Fruit fly (Drosophila melanogaster) whole organism, adult: ENCODE measurements around the gene CG44038.

Experiments used
- CG11617 ChIP-seq: fragments of 200-800 bp; sonication (Bioruptor generic); optimal IDR thresholded peaks from 2 replicates; lab custom pipeline; 2017; ENCODE audit warnings: mild to moderate bottlenecking, missing biosample characterization, missing genetic modification reagents, missing genetic modification characterization
- CG12768 ChIP-seq: fragments of 200-800 bp; sonication (Bioruptor generic); optimal IDR thresholded peaks from 2 replicates; lab custom pipeline; 2017; ENCODE audit warnings: missing biosample characterization, missing genetic modification characterization, mild to moderate bottlenecking, moderate library complexity, missing genetic modification reagents
- CG14711 ChIP-seq: fragments of 200-800 bp; sonication (Bioruptor generic); optimal IDR thresholded peaks from 2 replicates; lab custom pipeline; 2018; ENCODE audit warnings: missing biosample characterization, mild to moderate bottlenecking, missing genetic modification characterization, moderate library complexity
- CG1620 ChIP-seq: fragments of 200-800 bp; sonication (Bioruptor generic); optimal IDR thresholded peaks from 2 replicates; lab custom pipeline; 2016; ENCODE audit warnings: missing biosample characterization, missing genetic modification characterization
- CG33017 ChIP-seq: fragments of 200-800 bp; sonication (Bioruptor generic); optimal IDR thresholded peaks from 2 replicates; lab custom pipeline; 2018; ENCODE audit warnings: missing biosample characterization, mild to moderate bottlenecking, missing genetic modification characterization, moderate library complexity
- CG5204 ChIP-seq: fragments of 200-800 bp; sonication (Bioruptor generic); optimal IDR thresholded peaks from 2 replicates; lab custom pipeline; 2016; ENCODE audit warnings: missing biosample characterization, missing genetic modification characterization
- CG7045 ChIP-seq: fragments of 200-800 bp; sonication (Bioruptor generic); optimal IDR thresholded peaks from 2 replicates; lab custom pipeline; 2017; ENCODE audit warnings: missing biosample characterization, mild to moderate bottlenecking, missing genetic modification characterization
- CG7101 ChIP-seq: fragments of 200-800 bp; sonication (Bioruptor generic); optimal IDR thresholded peaks from 2 replicates; lab custom pipeline; 2018; ENCODE audit warnings: missing biosample characterization, mild to moderate bottlenecking, missing genetic modification characterization, moderate library complexity
- Clk ChIP-seq: fragments of 200-800 bp; sonication (Bioruptor generic); optimal IDR thresholded peaks from 2 replicates; lab custom pipeline; 2017; ENCODE audit warnings: missing biosample characterization, missing genetic modification characterization
- Crg-1 ChIP-seq: fragments of 200-800 bp; sonication (Bioruptor generic); optimal IDR thresholded peaks from 2 replicates; lab custom pipeline; 2016; ENCODE audit warnings: missing biosample characterization, missing genetic modification characterization
- Hr96 ChIP-seq: fragments of 200-800 bp; sonication (Bioruptor generic); optimal IDR thresholded peaks from 2 replicates; lab custom pipeline; 2016; ENCODE audit warnings: missing biosample characterization, missing genetic modification characterization
- Mnt ChIP-seq: fragments of 200-800 bp; sonication (Bioruptor generic); optimal IDR thresholded peaks from 2 replicates; lab custom pipeline; 2016; ENCODE audit warnings: missing biosample characterization, mild to moderate bottlenecking, missing genetic modification characterization
- bab1 ChIP-seq: fragments of 200-800 bp; sonication (Bioruptor generic); optimal IDR thresholded peaks from 3 replicates; lab custom pipeline; 2019; ENCODE audit warnings: missing biosample characterization, mild to moderate bottlenecking, missing genetic modification characterization, moderate library complexity
- cic ChIP-seq: fragments of 200-800 bp; sonication (Bioruptor generic); optimal IDR thresholded peaks from 2 replicates; lab custom pipeline; 2017; ENCODE audit warnings: missing biosample characterization, mild to moderate bottlenecking, missing genetic modification characterization, moderate library complexity
- cnc ChIP-seq, 2 experiments: fragments of >200 bp; optimal IDR thresholded peaks; 2 replicates each; lab custom pipeline; 2017
- kay ChIP-seq: fragments of 200-800 bp; sonication (Bioruptor generic); peaks from one replicate; lab custom pipeline; 2016; ENCODE audit warnings: missing biosample characterization, missing genetic modification characterization, borderline replicate concordance
- ovo ChIP-seq: fragments of 200-800 bp; sonication (Bioruptor generic); optimal IDR thresholded peaks from 2 replicates; lab custom pipeline; 2016; ENCODE audit warnings: missing biosample characterization, missing genetic modification characterization
- pad ChIP-seq: fragments of 200-800 bp; sonication (Bioruptor generic); optimal IDR thresholded peaks from 3 replicates; lab custom pipeline; 2017; ENCODE audit warnings: missing biosample characterization, missing genetic modification characterization, mild to moderate bottlenecking, moderate library complexity, missing genetic modification reagents
- tj ChIP-seq: fragments of 200-800 bp; sonication (Bioruptor generic); optimal IDR thresholded peaks from 3 replicates; lab custom pipeline; 2017; ENCODE audit warnings: missing biosample characterization, mild to moderate bottlenecking, missing genetic modification characterization, moderate library complexity
- toe ChIP-seq: fragments of 200-800 bp; sonication (Bioruptor generic); optimal IDR thresholded peaks from 2 replicates; lab custom pipeline; 2016; ENCODE audit warnings: missing biosample characterization, missing genetic modification characterization

CG44038 gene

dm6 chr3R:12259819-12260218 lies 950 bp upstream of the CG44038 start:
- TF ChIP-seq CG5204 (GFP tag; lab: Kevin White, UChicago): no peak
- TF ChIP-seq bab1 (GFP tag; lab: Kevin White, UChicago): no peak
- TF ChIP-seq Clk (GFP tag; lab: Kevin White, UChicago): no peak
- TF ChIP-seq CG12768 (GFP tag; lab: Kevin White, UChicago): no peak
- TF ChIP-seq Crg-1: no peak
- TF ChIP-seq CG11617 (GFP tag; lab: Kevin White, UChicago): no peak
- no peak for TF ChIP-seq CG33017 (tag; lab: Kevin White, UChicago)
- TF ChIP-seq CG14711 (tag; lab: Kevin White, UChicago): no peak
- TF ChIP-seq CG1620 (GFP tag; lab: Kevin White, UChicago): no peak
- no peak for TF ChIP-seq kay (GFP tag; lab: Kevin White, UChicago)
- no peak for TF ChIP-seq CG7045
- no peak for TF ChIP-seq Hr96 (GFP tag; lab: Kevin White, UChicago)
- TF ChIP-seq cnc (optimal IDR thresholded peaks at IDR 0.05; lab: Kevin White, UChicago): no peak
- no peak for TF ChIP-seq CG7101 (tag; lab: Kevin White, UChicago)
- TF ChIP-seq pad (GFP tag; lab: Kevin White, UChicago): no peak
- no peak for TF ChIP-seq Mnt
- no peak for TF ChIP-seq cic

DNA sequence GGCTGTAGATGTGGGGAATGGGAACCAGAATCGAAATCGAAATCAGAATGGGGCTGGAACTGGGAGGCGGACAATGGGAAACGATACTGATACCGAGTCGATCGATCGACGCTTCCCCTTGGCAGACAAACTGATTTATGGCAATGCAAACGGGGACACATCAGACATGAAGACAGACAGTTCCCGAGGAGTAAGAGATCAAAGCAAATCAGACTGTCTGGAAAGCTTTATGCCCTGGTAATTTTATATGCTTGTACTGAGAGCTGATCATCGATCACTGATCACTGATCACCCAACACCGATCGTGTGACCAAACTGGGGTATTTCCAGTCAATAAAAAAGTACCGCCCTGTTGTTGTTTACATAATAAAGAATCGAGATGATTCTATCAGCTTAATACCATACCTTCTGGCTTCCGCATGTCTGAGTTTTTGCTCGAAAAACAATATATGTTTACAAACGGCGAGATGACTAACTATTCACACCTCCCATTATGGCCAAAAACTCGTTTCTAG lies 9.2 kb downstream of the CG44038 start:
- no peak for TF ChIP-seq CG1620 (GFP tag; lab: Kevin White, UChicago)
- TF ChIP-seq CG12768 (GFP tag; lab: Kevin White, UChicago): no peak
- TF ChIP-seq cnc (optimal IDR thresholded peaks at IDR 0.05; lab: Kevin White, UChicago): no peak
- TF ChIP-seq CG14711 (tag; lab: Kevin White, UChicago): no peak
- TF ChIP-seq CG33017 (tag; lab: Kevin White, UChicago): no peak
- no peak for TF ChIP-seq Hr96 (GFP tag; lab: Kevin White, UChicago)
- TF ChIP-seq bab1 (GFP tag; lab: Kevin White, UChicago): no peak
- TF ChIP-seq CG7101 (tag; lab: Kevin White, UChicago): no peak
- no peak for TF ChIP-seq Mnt
- no peak for TF ChIP-seq CG11617 (GFP tag; lab: Kevin White, UChicago)
- TF ChIP-seq kay (GFP tag; lab: Kevin White, UChicago): no peak
- no peak for TF ChIP-seq ovo (GFP tag; lab: Kevin White, UChicago)
- no peak for TF ChIP-seq toe
- no peak for TF ChIP-seq Crg-1
- no peak for TF ChIP-seq tj (GFP tag; lab: Kevin White, UChicago)

DNA sequence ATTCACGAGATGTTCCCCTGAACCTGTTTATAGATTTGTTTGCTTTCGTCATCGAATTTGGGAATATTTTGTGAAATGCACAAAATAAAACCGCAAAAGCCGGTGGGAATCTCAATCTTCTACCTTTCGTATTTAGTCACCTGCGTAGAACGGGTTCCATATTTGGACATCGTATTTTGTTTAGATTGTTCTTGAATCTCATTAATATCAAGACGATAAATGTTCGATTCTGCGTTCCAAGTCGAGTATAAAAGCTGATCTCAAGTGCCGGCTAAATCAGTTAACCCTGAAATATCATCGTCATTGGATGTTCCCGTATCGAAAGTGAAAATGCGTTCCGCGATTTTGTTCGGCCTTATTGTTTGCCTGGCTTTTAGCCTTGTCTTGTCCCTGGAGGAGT lies 9.8 kb downstream of the CG44038 start, which contains the start of gene CG17738:
CG17738 (plus strand) TSS at position 301 of the 400 bp plus-strand sequence.
- TF ChIP-seq bab1 (GFP tag; lab: Kevin White, UChicago) (no peak), ovo (GFP tag; lab: Kevin White, UChicago) (no peak), CG7045 (no peak), toe (no peak), CG1620 (GFP tag; lab: Kevin White, UChicago) (no peak), cnc (optimal IDR thresholded peaks at IDR 0.05; lab: Kevin White, UChicago) (no peak), cic (no peak), Clk (GFP tag; lab: Kevin White, UChicago) (no peak), CG5204 (GFP tag; lab: Kevin White, UChicago) (no peak), Mnt (no peak), pad (GFP tag; lab: Kevin White, UChicago) (no peak), tj (GFP tag; lab: Kevin White, UChicago) (no peak), CG33017 (tag; lab: Kevin White, UChicago) (no peak), CG11617 (GFP tag; lab: Kevin White, UChicago) (no peak), CG14711 (tag; lab: Kevin White, UChicago) (no peak), kay (GFP tag; lab: Kevin White, UChicago) (no peak), CG12768 (GFP tag; lab: Kevin White, UChicago) (no peak), CG7101 (tag; lab: Kevin White, UChicago) (no peak), Hr96 (GFP tag; lab: Kevin White, UChicago) (no peak)

- TF ChIP-seq Mnt: no peak
- TF ChIP-seq pad (GFP tag; lab: Kevin White, UChicago): no peak
- TF ChIP-seq Crg-1: no peak
- TF ChIP-seq CG5204 (GFP tag; lab: Kevin White, UChicago): no peak
- no peak for TF ChIP-seq CG1620 (GFP tag; lab: Kevin White, UChicago)
- no peak for TF ChIP-seq toe
- TF ChIP-seq kay (GFP tag; lab: Kevin White, UChicago): no peak
- no peak for TF ChIP-seq tj (GFP tag; lab: Kevin White, UChicago)
Observed at dm6 chr3R:12272826-12273225, 12.1 kb downstream of the CG44038 start, which contains the start of gene Sfp87B. TSS of gene Sfp87B (plus strand) at chr3R:12273126.

DNA sequence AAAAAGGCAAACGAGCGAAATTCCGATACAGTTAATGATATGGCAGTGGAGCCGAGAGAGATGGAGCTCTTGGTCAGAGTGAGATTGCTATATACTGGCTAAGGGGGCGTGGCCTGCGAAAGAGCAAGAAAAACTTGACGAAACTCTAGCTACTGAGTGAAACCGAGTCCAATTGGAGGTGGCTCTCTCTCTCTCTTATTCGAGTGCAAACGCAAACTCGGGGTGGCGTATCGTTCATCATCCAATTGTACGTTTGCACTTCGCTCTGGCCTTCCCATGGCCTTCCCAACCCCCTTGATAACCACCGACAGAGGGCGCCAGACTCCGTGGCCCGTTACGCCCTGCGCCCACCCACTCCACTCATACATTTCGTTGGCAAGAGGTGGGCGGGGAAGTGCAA lies 18.2 kb downstream of the CG44038 start:
- TF ChIP-seq pad (GFP tag; lab: Kevin White, UChicago): peak; percentile 64
- no peak for TF ChIP-seq CG5204 (GFP tag; lab: Kevin White, UChicago)
- no peak for TF ChIP-seq CG7101 (tag; lab: Kevin White, UChicago)
- no peak for TF ChIP-seq tj (GFP tag; lab: Kevin White, UChicago)
- TF ChIP-seq Crg-1: no peak
- TF ChIP-seq CG12768 (GFP tag; lab: Kevin White, UChicago): peak; percentile 47
- TF ChIP-seq Clk (GFP tag; lab: Kevin White, UChicago): no peak
- no peak for TF ChIP-seq Mnt
- TF ChIP-seq cic: no peak
- TF ChIP-seq CG11617 (GFP tag; lab: Kevin White, UChicago): no peak
- TF ChIP-seq CG14711 (tag; lab: Kevin White, UChicago): no peak
- TF ChIP-seq CG33017 (tag; lab: Kevin White, UChicago): no peak
- TF ChIP-seq toe: no peak
- no peak for TF ChIP-seq Hr96 (GFP tag; lab: Kevin White, UChicago)
- TF ChIP-seq cnc (optimal IDR thresholded peaks at IDR 0.05; lab: Kevin White, UChicago): no peak
